Worm (Caenorhabditis elegans) whole organism, L1 larva: ENCODE measurements around the gene odr-1.

Source experiments
- aha-1 ChIP-seq: fragments of 150-350 bp; optimal IDR thresholded peaks from 2 replicates; lab custom pipeline; 2014; ENCODE audit warnings: missing biosample characterization, missing genetic modification characterization
- lin-15B ChIP-seq: fragments of 150-350 bp; sonication (generic microtip); optimal IDR thresholded peaks from 3 replicates; lab custom pipeline; 2014; ENCODE audit warnings: missing biosample characterization, missing genetic modification characterization
- mep-1 ChIP-seq: fragments of 150-350 bp; optimal IDR thresholded peaks from 2 replicates; lab custom pipeline; 2014; ENCODE audit warnings: missing biosample characterization, missing genetic modification characterization
- snpc-4 ChIP-seq: fragments of 150-350 bp; optimal IDR thresholded peaks from 2 replicates; lab custom pipeline; 2014; ENCODE audit warnings: missing biosample characterization, missing genetic modification characterization

DNA sequence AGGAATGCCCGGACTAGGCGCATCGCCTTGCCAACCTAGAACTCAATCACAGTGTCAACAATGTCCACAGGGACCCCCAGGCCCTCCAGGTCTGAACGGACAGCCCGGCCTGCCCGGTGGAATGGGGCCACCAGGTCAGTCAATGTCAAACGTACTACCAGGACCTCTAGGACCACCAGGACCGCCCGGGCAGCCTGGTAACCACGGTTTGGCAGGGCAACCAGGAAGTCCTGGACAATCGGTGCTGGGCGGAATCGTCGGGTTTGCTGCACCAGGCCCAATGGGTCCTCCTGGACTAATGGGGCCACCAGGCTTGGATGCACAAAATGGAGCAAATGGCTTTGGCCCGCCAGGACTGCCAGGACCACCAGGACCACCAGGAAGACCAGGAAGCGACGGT lies 39.9 kb upstream of the odr-1 start:
- TF ChIP-seq mep-1 (no peak), lin-15B (tag; lab: Kevin White, UChicago) (no peak), aha-1 (tag; lab: Kevin White, UChicago) (no peak), snpc-4 (tag; lab: Kevin White, UChicago) (no peak)
